Worm (Caenorhabditis elegans): ENCODE data around the gene F55C9.3.

- TF ChIP-seq nhr-12 (tag; optimal IDR thresholded peaks at IDR 0.05) (no peak), skn-1 (tag; optimal IDR thresholded peaks at IDR 0.05) (no peak), egl-27 (tag; optimal IDR thresholded peaks at IDR 0.05) (no peak), nhr-28 (tag; optimal IDR thresholded peaks at IDR 0.05) (no peak), ztf-11 (tag; optimal IDR thresholded peaks at IDR 0.05) (no peak), pqm-1 (tag; optimal IDR thresholded peaks at IDR 0.05) (no peak), aly-2 (tag; optimal IDR thresholded peaks at IDR 0.05) (no peak), hmg-11 (tag; optimal IDR thresholded peaks at IDR 0.05) (no peak), unc-39 (tag; optimal IDR thresholded peaks at IDR 0.05) (no peak), fkh-10 (GFP tag; optimal IDR thresholded peaks at IDR 0.05) (no peak), elt-3 (tag; optimal IDR thresholded peaks at IDR 0.05) (no peak), ceh-9 (tag; optimal IDR thresholded peaks at IDR 0.05) (no peak), nhr-23 (tag; optimal IDR thresholded peaks at IDR 0.05) (no peak)
Observed at ce11 chrV:19240129-19240528, 47.8 kb downstream of the F55C9.3 start, which contains the start of the genes fbxb-115 and fbxb-1.

All from whole organism, L3 larva.